Worm (Caenorhabditis elegans) whole organism, L3 larva: ENCODE measurements around the gene dtmk-1.

ENCODE experiments used
- elt-3 ChIP-seq, 3 experiments: fragments of 150-350 bp in 1 of 3; sonication (generic microtip) in 2 of 3; optimal IDR thresholded peaks; 2 replicates in 2 of 3; 4 replicates in 1 of 3; lab custom pipeline; 2014 to 2017; ENCODE audit warnings: missing biosample characterization in 3 of 3, missing genetic modification characterization in 3 of 3
- eor-1 ChIP-seq, 2 experiments: fragments of 150-350 bp; optimal IDR thresholded peaks; 2 replicates each; lab custom pipeline; 2014 to 2018; ENCODE audit warnings: missing biosample characterization in 2 of 2, missing genetic modification characterization in 2 of 2
- fkh-10 ChIP-seq: sonication (generic microtip); optimal IDR thresholded peaks from 2 replicates; lab custom pipeline; 2017; ENCODE audit warnings: missing biosample characterization, missing genetic modification reagents, missing genetic modification characterization
- nhr-76 ChIP-seq: fragments of 150-350 bp; sonication (generic microtip); optimal IDR thresholded peaks from 5 replicates; lab custom pipeline; 2014; ENCODE audit warnings: missing biosample characterization, missing genetic modification characterization
- nhr-77 ChIP-seq: fragments of 150-350 bp; optimal IDR thresholded peaks from 2 replicates; lab custom pipeline; 2014; ENCODE audit warnings: missing biosample characterization, missing genetic modification characterization
- pha-4 ChIP-seq: fragments of 150-350 bp; optimal IDR thresholded peaks from 2 replicates; lab custom pipeline; 2014; ENCODE audit warnings: missing biosample characterization, missing genetic modification reagents, missing genetic modification characterization
- sea-2 ChIP-seq: fragments of 150-350 bp; sonication (generic microtip); optimal IDR thresholded peaks from 4 replicates; lab custom pipeline; 2014; ENCODE audit warnings: missing biosample characterization, missing genetic modification reagents, missing genetic modification characterization

- TF ChIP-seq nhr-77 (tag; lab: Kevin White, UChicago): no peak
- TF ChIP-seq elt-3 (tag; optimal IDR thresholded peaks at IDR 0.05; lab: Kevin White, UChicago): no peak
- TF ChIP-seq pha-4 (tag; lab: Kevin White, UChicago): no peak
- TF ChIP-seq sea-2: no peak
- TF ChIP-seq fkh-10 (GFP tag; lab: Kevin White, UChicago): no peak
- no peak for TF ChIP-seq nhr-76 (tag; lab: Kevin White, UChicago)
- TF ChIP-seq eor-1 (tag; optimal IDR thresholded peaks at IDR 0.05; lab: Kevin White, UChicago): no peak
Measured at ce11 chrII:9976405-9976804, 9.5 kb upstream of the dtmk-1 start, which contains the start of gene R53.8.
